Worm (Caenorhabditis elegans) whole organism, young adult: ENCODE results near the gene igdb-1.
"Not testable (repeated sequence)": the region's sequence is repeated elsewhere in the genome, so short reads cannot be mapped to it uniquely, and the experiment has no call there.

ENCODE experiments used
- C06A6.2 ChIP-seq: fragments of 200-800 bp; sonication (Bioruptor generic); conservative IDR thresholded peaks from 2 replicates; pipeline ENCODE4 v1.3.6; 2022; ENCODE audit warnings: missing genetic modification characterization, missing compliant biosample characterization
- C17E4.6 ChIP-seq: fragments of 200-800 bp; sonication (Bioruptor generic); IDR thresholded peaks from 2 replicates; pipeline ENCODE4 v1.3.6; 2022; ENCODE audit warnings: missing genetic modification reagents, missing genetic modification characterization, missing compliant biosample characterization
- D2030.7 ChIP-seq: fragments of 200-800 bp; sonication (Bioruptor generic); IDR thresholded peaks from 2 replicates; pipeline ENCODE4 v1.3.6; 2022; ENCODE audit warnings: missing genetic modification reagents, missing genetic modification characterization, missing compliant biosample characterization
- F37B4.10 ChIP-seq: fragments of 200-800 bp; sonication (Bioruptor generic); IDR thresholded peaks from 2 replicates; pipeline ENCODE4 v1.3.6; 2022; ENCODE audit warnings: missing genetic modification characterization, missing compliant biosample characterization
- F39B2.1 ChIP-seq: fragments of 200-800 bp; sonication (Bioruptor generic); IDR thresholded peaks from 2 replicates; pipeline ENCODE4 v1.3.6; 2022; ENCODE audit warnings: missing genetic modification reagents, missing genetic modification characterization, missing compliant biosample characterization
- F57A8.1 ChIP-seq: fragments of 200-800 bp; sonication (Bioruptor generic); optimal IDR thresholded peaks from 2 replicates; lab custom pipeline; 2018; ENCODE audit warnings: mild to moderate bottlenecking, missing genetic modification characterization, moderate library complexity, missing compliant biosample characterization
- F57C9.4 ChIP-seq: sonication (generic microtip); optimal IDR thresholded peaks from 2 replicates; lab custom pipeline; 2017; ENCODE audit warnings: mild to moderate bottlenecking, missing genetic modification characterization, missing compliant biosample characterization
- K12H6.12 ChIP-seq: fragments of 200-800 bp; sonication (Bioruptor generic); optimal IDR thresholded peaks from 2 replicates; lab custom pipeline; 2018; ENCODE audit warnings: mild to moderate bottlenecking, missing genetic modification characterization, missing compliant biosample characterization
- T07F8.4 ChIP-seq: sonication (generic microtip); optimal IDR thresholded peaks from 2 replicates; lab custom pipeline; 2016; ENCODE audit warnings: mild to moderate bottlenecking, missing genetic modification characterization, moderate library complexity, missing compliant biosample characterization
- Y79H2A.3 ChIP-seq: fragments of 200-800 bp; sonication (Bioruptor generic); conservative IDR thresholded peaks from 2 replicates; pipeline ENCODE4 v1.3.6; 2022; ENCODE audit warnings: missing genetic modification reagents, missing genetic modification characterization, missing compliant biosample characterization
- Y95B8A.8 ChIP-seq: fragments of 200-800 bp; sonication (Bioruptor generic); IDR thresholded peaks from 2 replicates; pipeline ENCODE4 v1.3.6; 2022; ENCODE audit warnings: missing genetic modification reagents, missing genetic modification characterization, missing compliant biosample characterization
- aptf-2 ChIP-seq: fragments of 200-800 bp; sonication (Bioruptor generic); conservative IDR thresholded peaks from 2 replicates; pipeline ENCODE4 v1.3.6; 2022; ENCODE audit warnings: missing genetic modification reagents, missing genetic modification characterization, missing compliant biosample characterization
- athp-1 ChIP-seq: sonication (generic microtip); optimal IDR thresholded peaks from 2 replicates; lab custom pipeline; 2017; ENCODE audit warnings: mild to moderate bottlenecking, missing genetic modification characterization, missing compliant biosample characterization
- bed-1 ChIP-seq: fragments of 200-800 bp; sonication (Bioruptor generic); IDR thresholded peaks from 2 replicates; pipeline ENCODE4 v1.3.6; 2022; ENCODE audit warnings: missing genetic modification reagents, missing genetic modification characterization, missing compliant biosample characterization
- ccch-3 ChIP-seq: fragments of 200-800 bp; sonication (Bioruptor generic); optimal IDR thresholded peaks from 2 replicates; lab custom pipeline; 2018; ENCODE audit warnings: mild to moderate bottlenecking, missing genetic modification characterization, missing compliant biosample characterization
- chd-7 ChIP-seq: sonication (generic microtip); optimal IDR thresholded peaks from 2 replicates; lab custom pipeline; 2016; ENCODE audit warnings: mild to moderate bottlenecking, missing genetic modification characterization, moderate library complexity, missing compliant biosample characterization
- egl-18 ChIP-seq: fragments of 200-800 bp; sonication (Bioruptor generic); IDR thresholded peaks from 2 replicates; pipeline ENCODE4 v1.3.6; 2022; ENCODE audit warnings: missing genetic modification reagents, missing genetic modification characterization, missing compliant biosample characterization
- hmg-20 ChIP-seq: fragments of 200-800 bp; sonication (Bioruptor generic); IDR thresholded peaks from 2 replicates; pipeline ENCODE4 v1.3.6; 2022; ENCODE audit warnings: missing genetic modification reagents, missing genetic modification characterization, missing compliant biosample characterization
- lin-35 ChIP-seq, 3 experiments: fragments of 150-350 bp in 2 of 3; sonication (generic microtip) in 1 of 3; optimal IDR thresholded peaks; 2 replicates each; lab custom pipeline; 2014 to 2018; ENCODE audit warnings: missing biosample characterization in 3 of 3, missing genetic modification characterization in 3 of 3, missing genetic modification reagents in 3 of 3
- lin-40 ChIP-seq: sonication (generic microtip); optimal IDR thresholded peaks from 2 replicates; lab custom pipeline; 2016; ENCODE audit warnings: missing genetic modification characterization, mild to moderate bottlenecking, missing compliant biosample characterization, missing genotype, missing genetic modification reagents
- lir-1 ChIP-seq: fragments of 200-800 bp; sonication (Bioruptor generic); conservative IDR thresholded peaks from 2 replicates; pipeline ENCODE4 v1.3.6; 2022; ENCODE audit warnings: missing genetic modification reagents, missing genetic modification characterization, missing compliant biosample characterization
- lsy-27 ChIP-seq: sonication (generic microtip); optimal IDR thresholded peaks from 2 replicates; lab custom pipeline; 2017; ENCODE audit warnings: missing genetic modification characterization, mild to moderate bottlenecking, missing compliant biosample characterization, antibody characterized with exemption, missing genotype, borderline replicate concordance; ENCODE audit not compliant: insufficient read depth
- madf-6 ChIP-seq: fragments of 200-800 bp; sonication (Bioruptor generic); IDR thresholded peaks from 2 replicates; pipeline ENCODE4 v1.3.6; 2022; ENCODE audit warnings: missing genetic modification reagents, missing genetic modification characterization, missing compliant biosample characterization
- mel-28 ChIP-seq: sonication (generic microtip); optimal IDR thresholded peaks from 2 replicates; lab custom pipeline; 2016; ENCODE audit warnings: borderline replicate concordance, mild to moderate bottlenecking, missing genetic modification characterization, missing compliant biosample characterization
- mes-4 ChIP-seq: sonication (generic microtip); optimal IDR thresholded peaks from 2 replicates; lab custom pipeline; 2016; ENCODE audit warnings: missing genotype, missing genetic modification characterization, missing compliant biosample characterization
- nfya-1 ChIP-seq: sonication (generic microtip); optimal IDR thresholded peaks from 2 replicates; lab custom pipeline; 2017; ENCODE audit warnings: antibody characterized with exemption, missing compliant biosample characterization, missing genetic modification characterization, borderline replicate concordance; ENCODE audit not compliant: insufficient read depth
- nfya-2 ChIP-seq: fragments of 200-800 bp; sonication (Bioruptor generic); IDR thresholded peaks from 2 replicates; pipeline ENCODE4 v1.3.6; 2022; ENCODE audit warnings: missing genetic modification reagents, missing genetic modification characterization, missing compliant biosample characterization
- nfyb-1 ChIP-seq: fragments of 200-800 bp; sonication (Bioruptor generic); IDR thresholded peaks from 2 replicates; pipeline ENCODE4 v1.3.6; 2022; ENCODE audit warnings: missing genetic modification reagents, missing genetic modification characterization, missing compliant biosample characterization
- nhr-120 ChIP-seq: fragments of 200-800 bp; sonication (Bioruptor generic); IDR thresholded peaks from 2 replicates; pipeline ENCODE4 v1.3.6; 2022; ENCODE audit warnings: missing genetic modification characterization, missing compliant biosample characterization
- pha-4 ChIP-seq: fragments of 150-350 bp; sonication (generic microtip); optimal IDR thresholded peaks from 2 replicates; lab custom pipeline; 2014; ENCODE audit warnings: missing biosample characterization, missing genetic modification reagents, missing genetic modification characterization
- rec-8 ChIP-seq, 2 experiments: sonication (generic microtip); optimal IDR thresholded peaks; 2 replicates each; lab custom pipeline; 2016; ENCODE audit warnings: mild to moderate bottlenecking in 2 of 2, missing genetic modification characterization in 2 of 2, missing genetic modification reagents in 2 of 2, missing genotype in 2 of 2, missing biosample characterization in 1 of 2, missing compliant biosample characterization in 1 of 2, moderate library complexity in 1 of 2
- sea-2 ChIP-seq: fragments of 200-800 bp; sonication (Bioruptor generic); IDR thresholded peaks from 2 replicates; pipeline ENCODE4 v1.3.6; 2022; ENCODE audit warnings: missing genetic modification characterization, missing compliant biosample characterization
- snpc-4 ChIP-seq, 5 experiments: fragments of 150-350 bp in 1 of 5; sonication (generic microtip) in 4 of 5; optimal IDR thresholded peaks; 2 replicates each; lab custom pipeline; 2014 to 2018; ENCODE audit warnings: missing genetic modification characterization in 5 of 5, missing biosample characterization in 3 of 5, antibody characterized with exemption in 2 of 5, mild to moderate bottlenecking in 2 of 5, missing compliant biosample characterization in 2 of 5, missing genotype in 2 of 5, moderate library complexity in 2 of 5, missing genetic modification reagents in 1 of 5
- somi-1 ChIP-seq: fragments of 200-800 bp; sonication (Bioruptor generic); optimal IDR thresholded peaks from 2 replicates; lab custom pipeline; 2018; ENCODE audit warnings: mild to moderate bottlenecking, missing genetic modification characterization, missing compliant biosample characterization
- tbx-9 ChIP-seq: sonication (generic microtip); optimal IDR thresholded peaks from 2 replicates; lab custom pipeline; 2016; ENCODE audit warnings: borderline replicate concordance, missing genetic modification characterization, inconsistent platforms, missing compliant biosample characterization
- unc-62 ChIP-seq: fragments of 150-350 bp; optimal IDR thresholded peaks from 2 replicates; lab custom pipeline; 2014; ENCODE audit warnings: missing biosample characterization, missing genetic modification reagents, missing genetic modification characterization
- ztf-25 ChIP-seq: fragments of 200-800 bp; sonication (Bioruptor generic); IDR thresholded peaks from 2 replicates; pipeline ENCODE4 v1.3.6; 2022; ENCODE audit warnings: missing genetic modification reagents, missing genetic modification characterization, missing compliant biosample characterization

The igdb-1 gene

DNA sequence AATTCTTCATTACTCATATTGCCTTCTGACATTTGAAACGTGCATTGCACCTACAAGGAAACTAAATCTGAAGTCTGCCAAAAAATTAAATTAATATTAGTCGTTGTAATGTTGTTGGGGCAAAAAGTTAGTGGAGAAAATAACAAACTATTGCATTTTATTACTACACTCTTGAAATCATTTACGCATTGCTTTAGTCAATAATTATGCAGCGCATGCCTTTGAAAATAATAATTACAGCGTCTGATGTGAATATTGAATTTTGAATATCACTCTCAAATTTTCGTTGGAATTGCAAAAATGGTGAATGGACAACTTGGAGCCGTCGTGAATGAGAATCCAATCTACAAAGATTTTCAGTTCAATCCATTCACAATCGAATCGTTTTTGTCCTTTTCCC is 19.4 kb downstream of the igdb-1 start, which contains the start of gene sru-19:
Gene sru-19, plus strand, starts transcription at position 301 of the 400 bp plus-strand sequence.
- TF ChIP-seq C17E4.6 (GFP tag; lab: Robert Waterston, UW) = no peak
- no peak for TF ChIP-seq F37B4.10 (GFP tag; lab: Robert Waterston, UW)

DNA sequence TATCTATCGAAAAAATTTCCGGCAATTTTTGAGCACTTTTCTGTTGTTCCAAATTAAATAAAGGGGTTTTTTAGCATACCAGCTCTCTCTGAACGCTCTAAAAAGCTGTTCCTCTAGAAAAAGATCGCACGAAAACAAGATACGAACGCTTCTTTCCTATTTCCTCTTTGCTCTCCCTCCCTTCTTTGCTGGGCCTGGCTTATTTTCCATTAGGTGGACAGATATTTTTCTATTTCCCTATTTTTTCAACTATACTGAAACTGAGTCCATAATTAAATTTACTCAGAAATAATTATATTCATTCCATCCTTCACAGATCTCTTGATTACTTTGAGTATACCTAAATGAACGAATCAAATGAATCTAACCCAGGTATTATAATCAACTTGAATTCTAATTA is 23.1 kb downstream of the igdb-1 start, which contains the start of gene sru-18:
Gene sru-18, plus strand, starts transcription at position 301 of the 400 bp plus-strand sequence.
- TF ChIP-seq egl-18 (GFP tag; lab: Robert Waterston, UW) = no peak
- TF ChIP-seq F57A8.1 = no peak
- TF ChIP-seq F57C9.4 = no peak
- no peak for TF ChIP-seq snpc-4 (GFP tag; optimal IDR thresholded peaks at IDR 0.05; lab: Kevin White, UChicago)
- no peak for TF ChIP-seq snpc-4 (tag; optimal IDR thresholded peaks at IDR 0.05; lab: Kevin White, UChicago)

DNA sequence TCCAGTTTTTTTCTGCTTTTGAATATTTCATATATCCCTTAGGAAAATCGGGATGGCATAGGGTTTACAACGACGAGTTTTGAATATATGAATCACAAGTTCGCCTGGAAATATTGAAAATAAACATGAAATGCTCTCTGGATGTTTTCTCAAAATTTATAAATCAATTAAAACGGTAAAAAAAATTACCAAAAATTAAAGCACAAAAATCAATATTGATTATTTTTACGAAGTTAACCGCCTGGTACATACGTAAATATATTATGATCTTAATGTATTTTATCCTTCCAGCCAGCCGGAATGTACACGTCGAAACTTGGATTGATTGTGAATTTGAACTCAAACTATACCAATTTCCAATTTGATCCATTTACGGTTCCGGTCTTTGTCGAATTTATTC is 26.6 kb downstream of the igdb-1 start, which contains the start of gene sru-17:
Gene sru-17, plus strand, starts transcription at position 301 of the 400 bp plus-strand sequence.
- not testable (repeated sequence) for TF ChIP-seq aptf-2; nfya-1; lin-35 (GFP tag; optimal IDR thresholded peaks at IDR 0.05; lab: Kevin White, UChicago)

DNA sequence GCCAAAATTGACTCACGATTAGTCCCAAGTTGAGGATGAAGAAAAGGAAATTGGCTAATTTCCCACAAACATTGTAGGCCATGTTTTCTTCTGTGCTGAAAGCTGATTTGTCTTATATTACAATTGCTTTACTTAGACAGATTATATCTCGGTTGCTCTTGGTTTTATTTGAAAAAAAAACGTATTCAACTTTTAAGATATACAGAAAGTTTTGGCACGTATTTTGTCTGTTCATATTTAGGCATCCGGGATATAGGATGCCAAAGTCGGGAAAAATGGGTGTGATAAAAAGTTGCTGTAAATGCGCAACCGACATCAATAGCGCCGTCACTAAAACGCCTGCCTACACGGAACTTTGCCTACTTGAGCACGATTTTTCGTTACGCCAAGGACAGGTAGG is 41.3 kb downstream of the igdb-1 start, which contains the start of gene tsp-4:
Gene tsp-4, minus strand, starts transcription at position 101 of the 400 bp plus-strand sequence.
- TF ChIP-seq snpc-4 (GFP tag; optimal IDR thresholded peaks at IDR 0.05; lab: Kevin White, UChicago) = no peak
- no peak for TF ChIP-seq snpc-4 (tag; optimal IDR thresholded peaks at IDR 0.05; lab: Kevin White, UChicago)
- no peak for TF ChIP-seq hmg-20 (GFP tag; lab: Robert Waterston, UW)
- no peak for TF ChIP-seq bed-1 (GFP tag; lab: Robert Waterston, UW)
- TF ChIP-seq tbx-9 (tag; lab: Kevin White, UChicago) = no peak
- TF ChIP-seq nhr-120 (GFP tag; lab: Robert Waterston, UW) = no peak
- TF ChIP-seq unc-62 (GFP tag; lab: Kevin White, UChicago) = no peak
- no peak for TF ChIP-seq ztf-25 (GFP tag; lab: Robert Waterston, UW)
- TF ChIP-seq F57A8.1 = no peak
- TF ChIP-seq Y95B8A.8 (GFP tag; lab: Robert Waterston, UW) = no peak
- TF ChIP-seq nfyb-1 (GFP tag; lab: Robert Waterston, UW) = no peak
- TF ChIP-seq nfya-2 (GFP tag; lab: Robert Waterston, UW) = no peak
- no peak for TF ChIP-seq mes-4 (tag; lab: Kevin White, UChicago)
- TF ChIP-seq madf-6 (GFP tag; lab: Robert Waterston, UW) = no peak
- TF ChIP-seq lsy-27 (tag; lab: Kevin White, UChicago) = no peak
- no peak for TF ChIP-seq D2030.7 (GFP tag; lab: Robert Waterston, UW)
- no peak for TF ChIP-seq F39B2.1

DNA sequence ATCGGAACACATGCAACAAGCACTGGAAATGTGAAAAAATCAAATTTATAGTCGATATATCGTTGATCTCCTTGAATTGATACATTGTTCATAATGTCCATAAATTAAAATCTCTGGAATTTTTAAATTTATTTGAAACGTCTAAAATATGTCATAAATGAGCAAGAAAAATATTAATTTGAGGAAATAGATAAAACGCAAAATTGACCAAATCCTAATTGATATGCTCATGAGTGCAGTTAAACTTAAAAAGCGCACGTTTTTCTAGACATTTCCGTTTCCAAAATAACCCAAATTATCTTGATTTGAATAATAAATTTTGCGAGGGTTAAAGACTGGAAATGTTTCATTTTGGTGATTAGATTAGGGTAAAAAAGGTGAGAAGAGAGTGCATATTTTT is 43.7 kb downstream of the igdb-1 start, which contains the start of gene sru-13:
Gene sru-13, minus strand, starts transcription at position 101 of the 400 bp plus-strand sequence.
- TF ChIP-seq T07F8.4 (tag; lab: Kevin White, UChicago) (no peak), mes-4 (tag; lab: Kevin White, UChicago) (no peak), ccch-3 (GFP tag; lab: Kevin White, UChicago) (no peak), somi-1 (GFP tag; lab: Kevin White, UChicago) (no peak), Y79H2A.3 (GFP tag; lab: Robert Waterston, UW) (no peak), ztf-25 (GFP tag; lab: Robert Waterston, UW) (no peak), athp-1 (no peak)

DNA sequence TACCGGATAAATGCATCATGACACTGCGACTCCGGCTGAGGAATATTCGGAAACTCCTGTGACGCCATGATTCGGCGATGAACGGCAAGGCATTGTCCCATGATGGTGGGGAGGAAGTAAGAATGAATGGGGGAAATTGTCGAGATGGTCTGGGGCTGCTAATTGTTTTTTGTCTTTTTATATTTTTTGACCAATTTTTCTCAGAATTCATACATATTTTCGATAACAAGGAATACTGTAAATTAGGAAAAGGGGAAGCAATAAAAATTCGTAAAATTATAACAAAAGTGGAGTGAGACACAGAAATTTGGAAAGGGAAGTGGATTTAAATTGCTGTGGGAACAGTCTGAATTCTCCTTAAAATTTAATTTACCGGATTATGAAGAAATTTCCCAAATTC is 46.6 kb downstream of the igdb-1 start, which contains the start of gene eak-4:
Gene eak-4, minus strand, starts transcription at position 101 of the 400 bp plus-strand sequence.
- TF ChIP-seq Y79H2A.3 (GFP tag; lab: Robert Waterston, UW) (no peak), C06A6.2 (GFP tag; lab: Robert Waterston, UW) (no peak), pha-4 (tag; lab: Kevin White, UChicago) (no peak), ccch-3 (GFP tag; lab: Kevin White, UChicago) (no peak), mel-28 (no peak), T07F8.4 (tag; lab: Kevin White, UChicago) (no peak), ztf-25 (GFP tag; lab: Robert Waterston, UW) (no peak), D2030.7 (GFP tag; lab: Robert Waterston, UW) (no peak), sea-2 (no peak), nhr-120 (GFP tag; lab: Robert Waterston, UW) (no peak), aptf-2 (no peak), lir-1 (GFP tag; lab: Robert Waterston, UW) (no peak), rec-8 (tag; optimal IDR thresholded peaks at IDR 0.05; lab: Kevin White, UChicago) (no peak), K12H6.12 (tag; lab: Kevin White, UChicago) (no peak), lin-40 (tag; lab: Kevin White, UChicago) (no peak), tbx-9 (tag; lab: Kevin White, UChicago) (no peak), chd-7 (tag; lab: Kevin White, UChicago) (no peak)
